Worm (Caenorhabditis elegans) whole organism, L4 larva: ENCODE results near the gene daf-6.

Experiments used
- ceh-82 ChIP-seq: sonication (generic microtip); optimal IDR thresholded peaks from 2 replicates; lab custom pipeline; 2017; ENCODE audit warnings: missing biosample characterization, missing genetic modification characterization
- daf-19 ChIP-seq: fragments of 200-800 bp; sonication (Bioruptor generic); conservative IDR thresholded peaks from 2 replicates; pipeline ENCODE4 v1.3.6; 2022; ENCODE audit warnings: missing genetic modification characterization, missing compliant biosample characterization
- dve-1 ChIP-seq: sonication (generic microtip); optimal IDR thresholded peaks from 2 replicates; lab custom pipeline; 2017; ENCODE audit warnings: antibody characterized with exemption, mild to moderate bottlenecking, missing genetic modification characterization, missing compliant biosample characterization; ENCODE audit not compliant: insufficient read depth
- egl-27 ChIP-seq: sonication (generic microtip); optimal IDR thresholded peaks from 3 replicates; lab custom pipeline; 2017; ENCODE audit warnings: missing biosample characterization, missing genetic modification reagents, missing genetic modification characterization
- lin-13 ChIP-seq: fragments of 150-350 bp; optimal IDR thresholded peaks from 2 replicates; lab custom pipeline; 2014; ENCODE audit warnings: missing biosample characterization, missing genetic modification reagents, missing genetic modification characterization
- lsy-2 ChIP-seq, 2 experiments: fragments of 150-350 bp in 1 of 2; sonication (generic microtip) in 1 of 2; optimal IDR thresholded peaks; 2 replicates each; lab custom pipeline; 2014 to 2017; ENCODE audit warnings: missing biosample characterization in 2 of 2, missing genetic modification characterization in 2 of 2
- nhr-42 ChIP-seq: fragments of 200-800 bp; sonication (Bioruptor generic); IDR thresholded peaks from 2 replicates; pipeline ENCODE4 v1.3.6; 2022; ENCODE audit warnings: missing genetic modification characterization, missing compliant biosample characterization
- unc-62 ChIP-seq, 3 experiments: fragments of 150-350 bp in 1 of 3; sonication (generic microtip); optimal IDR thresholded peaks in 2 of 3; peaks in 1 of 3; 1 replicate in 1 of 3; 2 replicates in 2 of 3; lab custom pipeline; 2014 to 2017; ENCODE audit warnings: missing biosample characterization in 3 of 3, missing genetic modification characterization in 3 of 3, missing genetic modification reagents in 3 of 3, missing genotype in 1 of 3

DNA sequence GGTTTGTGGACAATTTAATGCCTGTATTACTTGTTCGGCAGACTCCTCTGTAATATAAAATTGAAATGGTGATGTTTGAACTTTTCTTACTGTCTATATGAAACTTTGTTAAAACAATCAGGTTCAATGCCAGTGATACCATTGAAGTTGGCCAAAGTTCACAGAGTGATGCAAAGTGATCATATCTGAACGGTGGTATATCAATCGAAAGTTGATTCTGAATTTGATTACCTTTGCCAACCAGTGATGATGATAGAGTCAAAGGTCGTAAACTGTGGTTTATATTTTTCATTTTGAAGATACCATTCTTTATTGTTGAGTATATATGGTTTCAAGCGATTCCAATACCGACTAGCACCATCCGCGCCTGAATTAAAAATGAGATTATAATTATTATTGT is 15.1 kb downstream of the daf-6 start:
- TF ChIP-seq nhr-42 (no peak), daf-19 (GFP tag; lab: Robert Waterston, UW) (no peak), lin-13 (GFP tag; lab: Kevin White, UChicago) (no peak), egl-27 (tag; lab: Kevin White, UChicago) (no peak), dve-1 (no peak), ceh-82 (tag; lab: Kevin White, UChicago) (no peak), lsy-2 (tag; optimal IDR thresholded peaks at IDR 0.05; lab: Kevin White, UChicago) (no peak), unc-62 (GFP tag; optimal IDR thresholded peaks at IDR 0.05 in 1 of 2; lab: Kevin White, UChicago) (peak in 1 of 2 experiments; percentile 56), unc-62 (tag; optimal IDR thresholded peaks at IDR 0.05; lab: Kevin White, UChicago) (no peak)
